Fruit fly (Drosophila melanogaster) Kc167 (cell line): ENCODE results near the gene CG17298.

Experiments
- Myc ChIP-seq: fragments of >200 bp; optimal IDR thresholded peaks from 2 replicates; lab custom pipeline; 2017; ENCODE audit warnings: missing external identifiers
- Sin3A ChIP-seq: fragments of >200 bp; optimal IDR thresholded peaks from 2 replicates; lab custom pipeline; 2018; ENCODE audit warnings: missing external identifiers
- h ChIP-seq: fragments of >200 bp; optimal IDR thresholded peaks from 3 replicates; lab custom pipeline; 2018; ENCODE audit warnings: missing external identifiers
- insv ChIP-seq: fragments of >200 bp; optimal IDR thresholded peaks from 3 replicates; lab custom pipeline; 2018; ENCODE audit warnings: missing external identifiers
- psq ChIP-seq: fragments of >200 bp; optimal IDR thresholded peaks from 2 replicates; lab custom pipeline; 2017; ENCODE audit warnings: missing external identifiers
- ttk ChIP-seq: sonication (Bioruptor generic); optimal IDR thresholded peaks from 2 replicates; lab custom pipeline; 2017; ENCODE audit warnings: missing external identifiers

dm6 chr3R:21297387-21297956 lies 14.5 kb downstream of the CG17298 start:
- no peak for TF ChIP-seq psq
- no peak for TF ChIP-seq h
- TF ChIP-seq Sin3A (lab: Kevin White, UChicago), result no peak
- no peak for TF ChIP-seq ttk (lab: Kevin White, UChicago)
- TF ChIP-seq Myc (lab: Kevin White, UChicago), result no peak
- TF ChIP-seq insv (lab: Kevin White, UChicago), result no peak
